Fruit fly (Drosophila melanogaster) whole organism, embryonic: ENCODE measurements around the gene CG31287.
A peak's percentile ranks its signal among the peaks of the same experiment; 100 is the strongest.

Experiments
- ATbp ChIP-seq: fragments of 200-800 bp; sonication (Bioruptor generic); optimal IDR thresholded peaks from 2 replicates; lab custom pipeline; 2017; ENCODE audit warnings: missing biosample characterization, mild to moderate bottlenecking, missing genetic modification characterization, missing genetic modification reagents
- Atf6 ChIP-seq: fragments of 200-800 bp; sonication (Bioruptor generic); IDR thresholded peaks from 2 replicates; pipeline ENCODE4 v1.3.6; 2022; ENCODE audit warnings: missing biosample characterization, missing genetic modification characterization
- Bdp1 ChIP-seq: fragments of 200-800 bp; sonication (Bioruptor generic); optimal IDR thresholded peaks from 3 replicates; lab custom pipeline; 2016; ENCODE audit warnings: missing biosample characterization, missing genetic modification characterization
- CG1024 ChIP-seq: fragments of 200-800 bp; sonication (Bioruptor generic); IDR thresholded peaks from 2 replicates; pipeline ENCODE4 v1.3.6; 2022; ENCODE audit warnings: missing biosample characterization, missing genetic modification characterization
- CG11093 ChIP-seq: fragments of 200-800 bp; sonication (Bioruptor generic); IDR thresholded peaks from 3 replicates; pipeline ENCODE4 v1.3.6; 2022; ENCODE audit warnings: missing biosample characterization, missing genetic modification characterization
- CG11504 ChIP-seq: fragments of 200-800 bp; sonication (Bioruptor generic); optimal IDR thresholded peaks from 3 replicates; lab custom pipeline; 2019; ENCODE audit warnings: missing biosample characterization, mild to moderate bottlenecking, missing genetic modification characterization, moderate library complexity
- CG12219 ChIP-seq: fragments of 200-800 bp; sonication (Bioruptor generic); optimal IDR thresholded peaks from 3 replicates; lab custom pipeline; 2018; ENCODE audit warnings: missing biosample characterization, mild to moderate bottlenecking, missing genetic modification characterization
- CG12299 ChIP-seq: fragments of 200-800 bp; sonication (Bioruptor generic); optimal IDR thresholded peaks from 2 replicates; lab custom pipeline; 2018; ENCODE audit warnings: missing biosample characterization, mild to moderate bottlenecking, missing genetic modification characterization
- CG1602 ChIP-seq: fragments of 200-800 bp; sonication (Bioruptor generic); optimal IDR thresholded peaks from 3 replicates; lab custom pipeline; 2016; ENCODE audit warnings: missing biosample characterization, missing genetic modification characterization
- CG16779 ChIP-seq: fragments of 200-800 bp; sonication (Bioruptor generic); IDR thresholded peaks from 2 replicates; pipeline ENCODE4 v1.3.6; 2022; ENCODE audit warnings: missing biosample characterization, missing genetic modification characterization
- CG17361 ChIP-seq: fragments of 200-800 bp; sonication (Bioruptor generic); IDR thresholded peaks from 3 replicates; pipeline ENCODE4 v1.3.6; 2022; ENCODE audit warnings: missing biosample characterization, missing genetic modification characterization
- CG18262 ChIP-seq: fragments of 200-800 bp; optimal IDR thresholded peaks from 3 replicates; lab custom pipeline; 2019; ENCODE audit warnings: missing biosample characterization, mild to moderate bottlenecking, missing genetic modification characterization, moderate library complexity
- CG18476 ChIP-seq: fragments of 200-800 bp; sonication (Bioruptor generic); optimal IDR thresholded peaks from 2 replicates; lab custom pipeline; 2016; ENCODE audit warnings: missing biosample characterization, mild to moderate bottlenecking, missing genetic modification characterization
- CG18599 ChIP-seq: fragments of 200-800 bp; sonication (Bioruptor generic); optimal IDR thresholded peaks from 3 replicates; lab custom pipeline; 2017; ENCODE audit warnings: missing biosample characterization, missing genetic modification characterization, mild to moderate bottlenecking, moderate library complexity, missing genetic modification reagents
- CG2120 ChIP-seq: fragments of 200-800 bp; sonication (Bioruptor generic); optimal IDR thresholded peaks from 3 replicates; lab custom pipeline; 2016; ENCODE audit warnings: missing biosample characterization, missing genetic modification characterization
- CG2202 ChIP-seq: fragments of 200-800 bp; sonication (Bioruptor generic); optimal IDR thresholded peaks from 2 replicates; lab custom pipeline; 2018; ENCODE audit warnings: missing biosample characterization, mild to moderate bottlenecking, missing genetic modification characterization
- CG31224 ChIP-seq: fragments of 200-800 bp; sonication (Bioruptor generic); IDR thresholded peaks from 2 replicates; pipeline ENCODE4 v1.3.6; 2022; ENCODE audit warnings: missing biosample characterization, missing genetic modification characterization
- CG31388 ChIP-seq: fragments of 200-800 bp; sonication (Bioruptor generic); optimal IDR thresholded peaks from 2 replicates; lab custom pipeline; 2016; ENCODE audit warnings: missing biosample characterization, missing genetic modification characterization
- CG3407 ChIP-seq: fragments of 200-800 bp; sonication (Bioruptor generic); optimal IDR thresholded peaks from 2 replicates; lab custom pipeline; 2018; ENCODE audit warnings: missing biosample characterization, mild to moderate bottlenecking, missing genetic modification characterization
- CG4328 ChIP-seq: fragments of 200-800 bp; sonication (Bioruptor generic); optimal IDR thresholded peaks from 3 replicates; lab custom pipeline; 2017; ENCODE audit warnings: missing biosample characterization, missing genetic modification reagents, missing genetic modification characterization
- CG4707 ChIP-seq: fragments of 200-800 bp; sonication (Bioruptor generic); optimal IDR thresholded peaks from 2 replicates; lab custom pipeline; 2018; ENCODE audit warnings: missing biosample characterization, mild to moderate bottlenecking, missing genetic modification characterization, moderate library complexity
- CG6272 ChIP-seq: fragments of 200-800 bp; sonication (Bioruptor generic); IDR thresholded peaks from 2 replicates; pipeline ENCODE4 v1.3.6; 2022; ENCODE audit warnings: missing biosample characterization, missing genetic modification characterization
- CG6683 ChIP-seq: fragments of 200-800 bp; sonication (Bioruptor generic); optimal IDR thresholded peaks from 2 replicates; lab custom pipeline; 2017; ENCODE audit warnings: missing biosample characterization, mild to moderate bottlenecking, missing genetic modification characterization, missing genetic modification reagents
- CG7839 ChIP-seq: fragments of 200-800 bp; sonication (Bioruptor generic); optimal IDR thresholded peaks from 3 replicates; lab custom pipeline; 2018; ENCODE audit warnings: missing biosample characterization, mild to moderate bottlenecking, missing genetic modification characterization, moderate library complexity
- CG8388 ChIP-seq: fragments of 200-800 bp; sonication (Bioruptor generic); optimal IDR thresholded peaks from 2 replicates; lab custom pipeline; 2019; ENCODE audit warnings: missing biosample characterization, mild to moderate bottlenecking, missing genetic modification characterization, moderate library complexity
- CG9817 ChIP-seq: fragments of 200-800 bp; sonication (Bioruptor generic); optimal IDR thresholded peaks from 2 replicates; lab custom pipeline; 2018; ENCODE audit warnings: missing biosample characterization, mild to moderate bottlenecking, missing genetic modification characterization, moderate library complexity
- D ChIP-seq, 2 experiments: fragments of 200-800 bp in 1 of 2; fragments of >200 bp in 1 of 2; sonication (Bioruptor generic) in 1 of 2; optimal IDR thresholded peaks; 2 replicates in 1 of 2; 3 replicates in 1 of 2; lab custom pipeline; 2017; ENCODE audit warnings: mild to moderate bottlenecking in 1 of 2, missing biosample characterization in 1 of 2, missing genetic modification characterization in 1 of 2, missing genetic modification reagents in 1 of 2
- Fer3 ChIP-seq: fragments of 200-800 bp; sonication (Bioruptor generic); optimal IDR thresholded peaks from 2 replicates; lab custom pipeline; 2018; ENCODE audit warnings: missing biosample characterization, mild to moderate bottlenecking, missing genetic modification characterization, moderate library complexity
- Hand ChIP-seq: fragments of 200-800 bp; sonication (Bioruptor generic); optimal IDR thresholded peaks from 2 replicates; lab custom pipeline; 2017; ENCODE audit warnings: mild to moderate bottlenecking, missing biosample characterization, missing genetic modification reagents, missing genetic modification characterization
- Hmr ChIP-seq: fragments of 200-800 bp; sonication (Bioruptor generic); optimal IDR thresholded peaks from 3 replicates; lab custom pipeline; 2017; ENCODE audit warnings: mild to moderate bottlenecking, missing biosample characterization, missing genetic modification reagents, missing genetic modification characterization
- MESR4 ChIP-seq: fragments of 200-800 bp; sonication (Bioruptor generic); optimal IDR thresholded peaks from 2 replicates; lab custom pipeline; 2018; ENCODE audit warnings: missing biosample characterization, mild to moderate bottlenecking, missing genetic modification characterization, moderate library complexity
- Meics ChIP-seq: fragments of 200-800 bp; sonication (Bioruptor generic); optimal IDR thresholded peaks from 2 replicates; lab custom pipeline; 2017; ENCODE audit warnings: missing biosample characterization, mild to moderate bottlenecking, missing genetic modification characterization
- Spps ChIP-seq: fragments of 200-800 bp; sonication (Bioruptor generic); optimal IDR thresholded peaks from 2 replicates; lab custom pipeline; 2018; ENCODE audit warnings: missing biosample characterization, mild to moderate bottlenecking, missing genetic modification characterization
- cwo ChIP-seq: fragments of 200-800 bp; sonication (Bioruptor generic); optimal IDR thresholded peaks from 3 replicates; lab custom pipeline; 2017; ENCODE audit warnings: missing biosample characterization, missing genetic modification characterization, mild to moderate bottlenecking, moderate library complexity, missing genetic modification reagents
- fd64A ChIP-seq: fragments of 200-800 bp; sonication (Bioruptor generic); optimal IDR thresholded peaks from 3 replicates; lab custom pipeline; 2018; ENCODE audit warnings: missing biosample characterization, mild to moderate bottlenecking, missing genetic modification characterization
- fu2 ChIP-seq: fragments of 200-800 bp; sonication (Bioruptor generic); optimal IDR thresholded peaks from 2 replicates; lab custom pipeline; 2016; ENCODE audit warnings: missing biosample characterization, missing genetic modification characterization
- grau ChIP-seq: fragments of 200-800 bp; optimal IDR thresholded peaks from 3 replicates; lab custom pipeline; 2019; ENCODE audit warnings: missing biosample characterization, mild to moderate bottlenecking, missing genetic modification characterization, moderate library complexity
- kay ChIP-seq: fragments of 200-800 bp; sonication (Bioruptor generic); optimal IDR thresholded peaks from 2 replicates; lab custom pipeline; 2016; ENCODE audit warnings: missing biosample characterization, missing genetic modification characterization
- mam ChIP-seq: fragments of 200-800 bp; sonication (Bioruptor generic); optimal IDR thresholded peaks from 3 replicates; lab custom pipeline; 2016; ENCODE audit warnings: missing biosample characterization, missing genetic modification characterization
- nmo ChIP-seq: fragments of 200-800 bp; sonication (Bioruptor generic); optimal IDR thresholded peaks from 2 replicates; lab custom pipeline; 2018; ENCODE audit warnings: missing biosample characterization, mild to moderate bottlenecking, missing genetic modification characterization, moderate library complexity
- nom ChIP-seq: fragments of 200-800 bp; sonication (Bioruptor generic); optimal IDR thresholded peaks from 2 replicates; lab custom pipeline; 2017; ENCODE audit warnings: missing biosample characterization, missing genetic modification characterization, mild to moderate bottlenecking, moderate library complexity, missing genetic modification reagents
- odd ChIP-seq: fragments of 200-800 bp; sonication (Bioruptor generic); optimal IDR thresholded peaks from 2 replicates; lab custom pipeline; 2017; ENCODE audit warnings: missing biosample characterization, mild to moderate bottlenecking, missing genetic modification characterization
- org-1 ChIP-seq: fragments of 200-800 bp; sonication (Bioruptor generic); optimal IDR thresholded peaks from 2 replicates; lab custom pipeline; 2017; ENCODE audit warnings: missing biosample characterization, missing genetic modification characterization
- run ChIP-seq: fragments of 200-800 bp; sonication (Bioruptor generic); optimal IDR thresholded peaks from 3 replicates; lab custom pipeline; 2018; ENCODE audit warnings: missing biosample characterization, mild to moderate bottlenecking, missing genetic modification characterization
- salm ChIP-seq: fragments of 200-800 bp; sonication (Bioruptor generic); optimal IDR thresholded peaks from 2 replicates; lab custom pipeline; 2018; ENCODE audit warnings: missing biosample characterization, mild to moderate bottlenecking, missing genetic modification characterization
- sens-2 ChIP-seq: fragments of 200-800 bp; sonication (Bioruptor generic); IDR thresholded peaks from 2 replicates; pipeline ENCODE4 v1.3.6; 2022; ENCODE audit warnings: missing biosample characterization, missing genetic modification characterization
- slou ChIP-seq: fragments of 200-800 bp; sonication (Bioruptor generic); optimal IDR thresholded peaks from 3 replicates; lab custom pipeline; 2016; ENCODE audit warnings: missing biosample characterization, missing genetic modification characterization
- tup ChIP-seq: fragments of 200-800 bp; sonication (Bioruptor generic); optimal IDR thresholded peaks from 2 replicates; lab custom pipeline; 2016; ENCODE audit warnings: missing biosample characterization, mild to moderate bottlenecking, missing genetic modification characterization, moderate library complexity
- twi ChIP-seq: fragments of 200-800 bp; optimal IDR thresholded peaks from 2 replicates; lab custom pipeline; 2019; ENCODE audit warnings: missing biosample characterization, mild to moderate bottlenecking, missing genetic modification characterization, moderate library complexity

The CG31287 gene

dm6 chr3R:16253427-16253883 is 50.3 kb downstream of the CG31287 start (continued):
- peak; percentile 53 for TF ChIP-seq Spps
- TF ChIP-seq Hand = peak; percentile 44
- TF ChIP-seq Hmr (GFP tag; lab: Kevin White, UChicago) = peak; percentile 87
- peak; percentile 90 for TF ChIP-seq CG18262 (tag; lab: Kevin White, UChicago)
- peak; percentile 52; the same call in 1 of the 2 replicates for TF ChIP-seq CG6272 (GFP tag; lab: Robert Waterston, UW)
- no peak for TF ChIP-seq fu2 (GFP tag; lab: Kevin White, UChicago)
- no peak for TF ChIP-seq nom (GFP tag; lab: Kevin White, UChicago)
- TF ChIP-seq CG18476 (GFP tag; lab: Kevin White, UChicago) = peak; percentile 56
- TF ChIP-seq ATbp = peak; percentile 71
- peak; percentile 88 for TF ChIP-seq CG7839 (tag; lab: Kevin White, UChicago)
- no peak for TF ChIP-seq MESR4
- peak; percentile 74 for TF ChIP-seq cwo (GFP tag; lab: Kevin White, UChicago)
- TF ChIP-seq CG1602 = peak; percentile 62
- TF ChIP-seq CG11504 = peak; percentile 77
- TF ChIP-seq CG8388 (GFP tag; lab: Kevin White, UChicago) = peak; percentile 73
- TF ChIP-seq mam (GFP tag; lab: Kevin White, UChicago) = no peak
- TF ChIP-seq kay (GFP tag; lab: Kevin White, UChicago) = peak; percentile 6
- TF ChIP-seq CG18599 (GFP tag; lab: Kevin White, UChicago) = peak; percentile 85
- peak; percentile 87 for TF ChIP-seq odd (GFP tag; lab: Kevin White, UChicago)
- peak; percentile 41 for TF ChIP-seq run (tag; lab: Kevin White, UChicago)
- peak; percentile 82 for TF ChIP-seq CG4328 (GFP tag; lab: Kevin White, UChicago)
- TF ChIP-seq Atf6 (GFP tag; lab: Robert Waterston, UW) = no peak
- TF ChIP-seq nmo (GFP tag; lab: Kevin White, UChicago) = peak; percentile 86
- TF ChIP-seq CG1024 = no peak
- TF ChIP-seq fd64A (GFP tag; lab: Kevin White, UChicago) = no peak
- TF ChIP-seq CG2202 (tag; lab: Kevin White, UChicago) = peak; percentile 8
- TF ChIP-seq tup (GFP tag; lab: Kevin White, UChicago) = peak; percentile 24
- TF ChIP-seq CG31388 (GFP tag; lab: Kevin White, UChicago) = no peak
- TF ChIP-seq sens-2 (GFP tag; lab: Robert Waterston, UW) = no peak
- TF ChIP-seq Bdp1 (GFP tag; lab: Kevin White, UChicago) = no peak
- TF ChIP-seq D (optimal IDR thresholded peaks at IDR 0.05; lab: Kevin White, UChicago) = no peak
- peak; percentile 72 for TF ChIP-seq D (GFP tag; optimal IDR thresholded peaks at IDR 0.05; lab: Kevin White, UChicago)
- peak; percentile 65 for TF ChIP-seq Fer3 (tag; lab: Kevin White, UChicago)
- TF ChIP-seq salm = peak; percentile 31
- peak; percentile 74 for TF ChIP-seq org-1
- no peak for TF ChIP-seq CG31224 (GFP tag; lab: Robert Waterston, UW)
- TF ChIP-seq Meics (GFP tag; lab: Kevin White, UChicago) = peak; percentile 88
- TF ChIP-seq grau = peak; percentile 87
- TF ChIP-seq CG12299 (tag; lab: Kevin White, UChicago) = peak; percentile 61
- no peak for TF ChIP-seq CG17361 (GFP tag; lab: Robert Waterston, UW)
- TF ChIP-seq slou (GFP tag; lab: Kevin White, UChicago) = peak; percentile 40
- TF ChIP-seq CG16779 = no peak
- peak; percentile 72 for TF ChIP-seq CG6683 (GFP tag; lab: Kevin White, UChicago)
- TF ChIP-seq CG11093 = peak; percentile 58; the same call in 1 of the 3 replicates
- peak; percentile 81 for TF ChIP-seq CG4707
- TF ChIP-seq twi (tag; lab: Kevin White, UChicago) = peak; percentile 56
- peak; percentile 64 for TF ChIP-seq CG2120 (GFP tag; lab: Kevin White, UChicago)
- TF ChIP-seq CG12219 (GFP tag; lab: Kevin White, UChicago) = peak; percentile 8
- TF ChIP-seq CG9817 (tag; lab: Kevin White, UChicago) = peak; percentile 61
- TF ChIP-seq CG3407 (GFP tag; lab: Kevin White, UChicago) = peak; percentile 51
